Fruit fly (Drosophila melanogaster) whole organism, prepupa: ENCODE data around the gene CG8236.

Experiments
- Blimp-1 ChIP-seq: fragments of 200-800 bp; sonication (Bioruptor generic); optimal IDR thresholded peaks from 3 replicates; lab custom pipeline; 2017; ENCODE audit warnings: missing biosample characterization, missing genetic modification characterization, mild to moderate bottlenecking, moderate library complexity, missing genetic modification reagents
- CG10631 ChIP-seq: fragments of 200-800 bp; sonication (Bioruptor generic); optimal IDR thresholded peaks from 2 replicates; lab custom pipeline; 2016; ENCODE audit warnings: missing biosample characterization, missing genetic modification characterization
- CG10669 ChIP-seq: fragments of 200-800 bp; sonication (Bioruptor generic); optimal IDR thresholded peaks from 3 replicates; lab custom pipeline; 2018; ENCODE audit warnings: missing biosample characterization, mild to moderate bottlenecking, missing genetic modification characterization, moderate library complexity
- CG15336 ChIP-seq: fragments of 200-800 bp; sonication (Bioruptor generic); IDR thresholded peaks from 2 replicates; pipeline ENCODE4 v1.3.6; 2022; ENCODE audit warnings: missing biosample characterization, missing genetic modification characterization
- CG1621 ChIP-seq: fragments of 200-800 bp; sonication (Bioruptor generic); optimal IDR thresholded peaks from 3 replicates; lab custom pipeline; 2018; ENCODE audit warnings: missing biosample characterization, mild to moderate bottlenecking, missing genetic modification characterization
- CG31627 ChIP-seq: fragments of 200-800 bp; sonication (Bioruptor generic); optimal IDR thresholded peaks from 3 replicates; lab custom pipeline; 2016; ENCODE audit warnings: missing biosample characterization, missing genetic modification characterization
- CG32006 ChIP-seq: fragments of 200-800 bp; sonication (Bioruptor generic); optimal IDR thresholded peaks from 3 replicates; lab custom pipeline; 2017; ENCODE audit warnings: missing biosample characterization, mild to moderate bottlenecking, missing genetic modification characterization
- CG3919 ChIP-seq: fragments of 200-800 bp; sonication (Bioruptor generic); optimal IDR thresholded peaks from 3 replicates; lab custom pipeline; 2016; ENCODE audit warnings: missing biosample characterization, missing genetic modification characterization
- CG6163 ChIP-seq: fragments of 200-800 bp; sonication (Bioruptor generic); IDR thresholded peaks from 3 replicates; pipeline ENCODE4 v1.3.6; 2022; ENCODE audit warnings: missing biosample characterization, missing genetic modification characterization
- CG6276 ChIP-seq: fragments of 200-800 bp; sonication (Bioruptor generic); optimal IDR thresholded peaks from 2 replicates; lab custom pipeline; 2017; ENCODE audit warnings: missing biosample characterization, mild to moderate bottlenecking, missing genetic modification characterization
- CG6854 ChIP-seq: fragments of 200-800 bp; sonication (Bioruptor generic); optimal IDR thresholded peaks from 2 replicates; lab custom pipeline; 2017; ENCODE audit warnings: missing biosample characterization, mild to moderate bottlenecking, missing genetic modification characterization
- CG7368 ChIP-seq: fragments of 200-800 bp; sonication (Bioruptor generic); optimal IDR thresholded peaks from 3 replicates; lab custom pipeline; 2016; ENCODE audit warnings: missing biosample characterization, missing genetic modification characterization
- CG8119 ChIP-seq: fragments of 200-800 bp; sonication (Bioruptor generic); IDR thresholded peaks from 3 replicates; pipeline ENCODE4 v1.3.6; 2022; ENCODE audit warnings: missing biosample characterization, missing genetic modification characterization
- CG8319 ChIP-seq: fragments of 200-800 bp; sonication (Bioruptor generic); optimal IDR thresholded peaks from 3 replicates; lab custom pipeline; 2016; ENCODE audit warnings: missing biosample characterization, missing genetic modification characterization
- CG9139 ChIP-seq: fragments of 200-800 bp; sonication (Bioruptor generic); optimal IDR thresholded peaks from 3 replicates; lab custom pipeline; 2017; ENCODE audit warnings: missing biosample characterization, mild to moderate bottlenecking, missing genetic modification characterization
- Eip78C ChIP-seq: fragments of 200-800 bp; sonication (Bioruptor generic); peaks from one replicate; lab custom pipeline; 2016; ENCODE audit warnings: missing biosample characterization, missing genetic modification characterization
- Ets96B ChIP-seq: fragments of 200-800 bp; optimal IDR thresholded peaks from 2 replicates; lab custom pipeline; 2019; ENCODE audit warnings: missing biosample characterization, mild to moderate bottlenecking, missing genetic modification characterization, moderate library complexity
- Gug ChIP-seq: fragments of 200-800 bp; sonication (Bioruptor generic); IDR thresholded peaks from 2 replicates; pipeline ENCODE4 v1.3.6; 2022; ENCODE audit warnings: missing biosample characterization, missing genetic modification characterization
- Hr39 ChIP-seq: fragments of 200-800 bp; sonication (Bioruptor generic); optimal IDR thresholded peaks from 2 replicates; lab custom pipeline; 2016; ENCODE audit warnings: missing biosample characterization, missing genetic modification characterization
- Lpt ChIP-seq: fragments of 200-800 bp; sonication (Bioruptor generic); optimal IDR thresholded peaks from 3 replicates; lab custom pipeline; 2016; ENCODE audit warnings: missing biosample characterization, missing genetic modification characterization
- Met ChIP-seq: fragments of 200-800 bp; sonication (Bioruptor generic); optimal IDR thresholded peaks from 3 replicates; lab custom pipeline; 2016; ENCODE audit warnings: missing biosample characterization, missing genetic modification characterization
- OdsH ChIP-seq: fragments of 200-800 bp; sonication (Bioruptor generic); optimal IDR thresholded peaks from 3 replicates; lab custom pipeline; 2016; ENCODE audit warnings: missing biosample characterization, missing genetic modification characterization
- Smox ChIP-seq: fragments of 200-800 bp; sonication (Bioruptor generic); optimal IDR thresholded peaks from 3 replicates; lab custom pipeline; 2016; ENCODE audit warnings: missing biosample characterization, missing genetic modification characterization
- Sox102F ChIP-seq: fragments of 200-800 bp; sonication (Bioruptor generic); optimal IDR thresholded peaks from 2 replicates; lab custom pipeline; 2016; ENCODE audit warnings: missing biosample characterization, mild to moderate bottlenecking, missing genetic modification characterization
- Sox14 ChIP-seq: fragments of 200-800 bp; sonication (Bioruptor generic); optimal IDR thresholded peaks from 3 replicates; lab custom pipeline; 2016; ENCODE audit warnings: missing biosample characterization, missing genetic modification characterization
- dac ChIP-seq: fragments of 200-800 bp; sonication (Bioruptor generic); optimal IDR thresholded peaks from 2 replicates; lab custom pipeline; 2017; ENCODE audit warnings: missing biosample characterization, mild to moderate bottlenecking, missing genetic modification characterization
- esn ChIP-seq: fragments of 200-800 bp; sonication (Bioruptor generic); optimal IDR thresholded peaks from 2 replicates; lab custom pipeline; 2016; ENCODE audit warnings: missing biosample characterization, mild to moderate bottlenecking, missing genetic modification characterization, moderate library complexity
- fd59A ChIP-seq: fragments of 200-800 bp; sonication (Bioruptor generic); optimal IDR thresholded peaks from 2 replicates; lab custom pipeline; 2017; ENCODE audit warnings: missing biosample characterization, mild to moderate bottlenecking, missing genetic modification characterization, missing genetic modification reagents
- fd85E ChIP-seq: fragments of 200-800 bp; sonication (Bioruptor generic); optimal IDR thresholded peaks from 3 replicates; lab custom pipeline; 2016; ENCODE audit warnings: missing biosample characterization, missing genetic modification characterization
- fkh ChIP-seq: fragments of 200-800 bp; sonication (Bioruptor generic); optimal IDR thresholded peaks from 3 replicates; lab custom pipeline; 2017; ENCODE audit warnings: missing biosample characterization, mild to moderate bottlenecking, missing genetic modification characterization, moderate library complexity
- lz ChIP-seq: fragments of 200-800 bp; sonication (Bioruptor generic); optimal IDR thresholded peaks from 3 replicates; lab custom pipeline; 2016; ENCODE audit warnings: missing biosample characterization, missing genetic modification characterization
- pdm3 ChIP-seq: fragments of 200-800 bp; sonication (Bioruptor generic); optimal IDR thresholded peaks from 3 replicates; lab custom pipeline; 2016; ENCODE audit warnings: missing biosample characterization, missing genetic modification characterization
- salr ChIP-seq, 2 experiments: fragments of 200-800 bp; sonication (Bioruptor generic); optimal IDR thresholded peaks; 3 replicates each; lab custom pipeline; 2016 to 2018; ENCODE audit warnings: missing biosample characterization in 2 of 2, missing genetic modification characterization in 2 of 2, mild to moderate bottlenecking in 1 of 2
- spab ChIP-seq: fragments of 200-800 bp; sonication (Bioruptor generic); optimal IDR thresholded peaks from 2 replicates; lab custom pipeline; 2017; ENCODE audit warnings: missing biosample characterization, mild to moderate bottlenecking, missing genetic modification characterization, missing genetic modification reagents
- svp ChIP-seq: fragments of 200-800 bp; sonication (Bioruptor generic); peaks from one replicate; lab custom pipeline; 2016; ENCODE audit warnings: missing biosample characterization, missing genetic modification characterization
- topi ChIP-seq: fragments of 200-800 bp; sonication (Bioruptor generic); optimal IDR thresholded peaks from 3 replicates; lab custom pipeline; 2016; ENCODE audit warnings: missing biosample characterization, missing genetic modification characterization
- vri ChIP-seq: fragments of 200-800 bp; sonication (Bioruptor generic); optimal IDR thresholded peaks from 3 replicates; lab custom pipeline; 2016; ENCODE audit warnings: missing biosample characterization, mild to moderate bottlenecking, missing genetic modification characterization

Gene CG8236

dm6 chr3R:8746354-8746753, 22.8 kb upstream of the CG8236 start (continued):
- peak; percentile 62 for TF ChIP-seq Gug (GFP tag; lab: Robert Waterston, UW)
- peak; percentile 73 for TF ChIP-seq CG8319 (GFP tag; lab: Kevin White, UChicago)
- peak; percentile 33 for TF ChIP-seq CG6854 (GFP tag; lab: Kevin White, UChicago)
- peak; percentile 81 for TF ChIP-seq lz (GFP tag; lab: Kevin White, UChicago)
- peak; percentile 82 for TF ChIP-seq Ets96B
- TF ChIP-seq fd59A (GFP tag; lab: Kevin White, UChicago), result peak; percentile 53
- TF ChIP-seq Sox102F (GFP tag; lab: Kevin White, UChicago), result peak; percentile 81
- peak; percentile 39 for TF ChIP-seq Lpt
- TF ChIP-seq CG6276 (GFP tag; lab: Kevin White, UChicago), result peak; percentile 79
- peak; percentile 88 for TF ChIP-seq CG15336 (GFP tag; lab: Robert Waterston, UW)
- TF ChIP-seq CG7368 (GFP tag; lab: Kevin White, UChicago), result peak; percentile 69
- peak; percentile 64 for TF ChIP-seq vri
- TF ChIP-seq dac (GFP tag; lab: Kevin White, UChicago), result peak; percentile 61
- peak; percentile 86 for TF ChIP-seq CG32006 (GFP tag; lab: Kevin White, UChicago)
- TF ChIP-seq Smox (GFP tag; lab: Kevin White, UChicago), result peak; percentile 86
- peak; percentile 70 for TF ChIP-seq CG31627 (GFP tag; lab: Kevin White, UChicago)
- TF ChIP-seq spab (GFP tag; lab: Kevin White, UChicago), result peak; percentile 69
- TF ChIP-seq esn (GFP tag; lab: Kevin White, UChicago), result peak; percentile 89
- TF ChIP-seq, all 60 proteins: peak for 57

dm6 chr3R:8747134-8747870, 21.9 kb upstream of the CG8236 start, which contains the start of the genes CG9801 and Nasp:
Gene CG9801, minus strand, starts transcription at chr3R:8747675.
Gene Nasp, plus strand, starts transcription at chr3R:8747798.
- TF ChIP-seq CG3919 (GFP tag; lab: Kevin White, UChicago), result peak; percentile 37
- TF ChIP-seq pdm3 (GFP tag; lab: Kevin White, UChicago), result peak; percentile 3
- peak; percentile 59; the same call in 2 of the 3 replicates for TF ChIP-seq CG6163 (GFP tag; lab: Robert Waterston, UW)
- TF ChIP-seq Eip78C (GFP tag; lab: Kevin White, UChicago), result peak; percentile 64
- peak; percentile 4 for TF ChIP-seq CG10669 (GFP tag; lab: Kevin White, UChicago)
- TF ChIP-seq Met (GFP tag; lab: Kevin White, UChicago), result peak; percentile 34
- peak; percentile 15 for TF ChIP-seq CG6854 (GFP tag; lab: Kevin White, UChicago)
- TF ChIP-seq Smox (GFP tag; lab: Kevin White, UChicago), result peak; percentile 55
- 0 out of 3 replicates have a peak, but pooled peaks have one; percentile 20 for TF ChIP-seq CG8119 (GFP tag; lab: Robert Waterston, UW)
- TF ChIP-seq lz (GFP tag; lab: Kevin White, UChicago), result peak; percentile 45
- TF ChIP-seq OdsH (GFP tag; lab: Kevin White, UChicago), result no peak
- peak; percentile 35 for TF ChIP-seq CG9139 (GFP tag; lab: Kevin White, UChicago)
- TF ChIP-seq Sox14, result peak; percentile 18
- TF ChIP-seq salr (GFP tag; optimal IDR thresholded peaks at IDR 0.05; lab: Kevin White, UChicago), result no peak
- no peak for TF ChIP-seq CG10631 (GFP tag; lab: Kevin White, UChicago)
- TF ChIP-seq CG7368 (GFP tag; lab: Kevin White, UChicago), result peak; percentile 21
- TF ChIP-seq CG8319 (GFP tag; lab: Kevin White, UChicago), result no peak
- peak; percentile 1 for TF ChIP-seq CG32006 (GFP tag; lab: Kevin White, UChicago)
- peak; percentile 33 for TF ChIP-seq vri
- peak; percentile 5 for TF ChIP-seq Sox102F (GFP tag; lab: Kevin White, UChicago)
- peak; percentile 4 for TF ChIP-seq esn (GFP tag; lab: Kevin White, UChicago)
- peak; percentile 79 for TF ChIP-seq svp (GFP tag; lab: Kevin White, UChicago)
- peak; percentile 36 for TF ChIP-seq fkh (GFP tag; lab: Kevin White, UChicago)
- no peak for TF ChIP-seq Gug (GFP tag; lab: Robert Waterston, UW)
- TF ChIP-seq CG31627 (GFP tag; lab: Kevin White, UChicago), result peak; percentile 21
- peak; percentile 26 for TF ChIP-seq topi (GFP tag; lab: Kevin White, UChicago)
- no peak for TF ChIP-seq Hr39 (GFP tag; lab: Kevin White, UChicago)
- TF ChIP-seq CG1621 (tag; lab: Kevin White, UChicago), result peak; percentile 22
- TF ChIP-seq Blimp-1, result no peak
- TF ChIP-seq fd85E (GFP tag; lab: Kevin White, UChicago), result peak; percentile 27
